Fruit fly (Drosophila melanogaster) whole organism, embryonic: ENCODE data around the gene oxt.

ENCODE experiments used
- Adf1 ChIP-seq: fragments of 200-800 bp; sonication (Bioruptor generic); IDR thresholded peaks from 2 replicates; pipeline ENCODE4 v1.3.6; 2022; ENCODE audit warnings: missing biosample characterization, missing genetic modification characterization
- Aef1 ChIP-seq: fragments of 200-800 bp; sonication (Bioruptor generic); IDR thresholded peaks from 3 replicates; pipeline ENCODE4 v1.3.6; 2022; ENCODE audit warnings: missing biosample characterization, missing genetic modification characterization
- BEAF-32 ChIP-seq: fragments of 200-800 bp; sonication (Bioruptor generic); optimal IDR thresholded peaks from 3 replicates; lab custom pipeline; 2017; ENCODE audit warnings: missing biosample characterization, missing genetic modification characterization, mild to moderate bottlenecking, moderate library complexity, missing genetic modification reagents
- CG11456 ChIP-seq: fragments of 200-800 bp; sonication (Bioruptor generic); IDR thresholded peaks from 3 replicates; pipeline ENCODE4 v1.3.6; 2022; ENCODE audit warnings: missing biosample characterization, missing genetic modification characterization
- CG12155 ChIP-seq: fragments of 200-800 bp; sonication (Bioruptor generic); optimal IDR thresholded peaks from 3 replicates; lab custom pipeline; 2016; ENCODE audit warnings: missing biosample characterization, missing genetic modification characterization
- CG12391 ChIP-seq: fragments of 200-800 bp; sonication (Bioruptor generic); optimal IDR thresholded peaks from 3 replicates; lab custom pipeline; 2018; ENCODE audit warnings: missing biosample characterization, mild to moderate bottlenecking, missing genetic modification characterization, moderate library complexity
- CG15011 ChIP-seq: fragments of 200-800 bp; sonication (Bioruptor generic); optimal IDR thresholded peaks from 3 replicates; lab custom pipeline; 2018; ENCODE audit warnings: missing biosample characterization, mild to moderate bottlenecking, missing genetic modification characterization
- CG15073 ChIP-seq: fragments of 200-800 bp; sonication (Bioruptor generic); optimal IDR thresholded peaks from 2 replicates; lab custom pipeline; 2016; ENCODE audit warnings: missing biosample characterization, missing genetic modification characterization
- CG15696 ChIP-seq: fragments of 200-800 bp; sonication (Bioruptor generic); optimal IDR thresholded peaks from 2 replicates; lab custom pipeline; 2019; ENCODE audit warnings: missing biosample characterization, mild to moderate bottlenecking, missing genetic modification characterization, moderate library complexity
- CG16863 ChIP-seq: fragments of 200-800 bp; sonication (Bioruptor generic); optimal IDR thresholded peaks from 3 replicates; lab custom pipeline; 2016; ENCODE audit warnings: missing biosample characterization, missing genetic modification characterization
- CG17568 ChIP-seq: fragments of 200-800 bp; sonication (Bioruptor generic); optimal IDR thresholded peaks from 2 replicates; lab custom pipeline; 2018; ENCODE audit warnings: missing biosample characterization, mild to moderate bottlenecking, missing genetic modification characterization, moderate library complexity
- CG17612 ChIP-seq: fragments of 200-800 bp; sonication (Bioruptor generic); IDR thresholded peaks from 2 replicates; pipeline ENCODE4 v1.3.6; 2022; ENCODE audit warnings: missing biosample characterization, missing genetic modification characterization
- CG18599 ChIP-seq: fragments of 200-800 bp; sonication (Bioruptor generic); optimal IDR thresholded peaks from 3 replicates; lab custom pipeline; 2017; ENCODE audit warnings: missing biosample characterization, missing genetic modification characterization, mild to moderate bottlenecking, moderate library complexity, missing genetic modification reagents
- CG2116 ChIP-seq: fragments of 200-800 bp; sonication (Bioruptor generic); optimal IDR thresholded peaks from 3 replicates; lab custom pipeline; 2018; ENCODE audit warnings: missing biosample characterization, mild to moderate bottlenecking, missing genetic modification characterization
- CG31365 ChIP-seq: fragments of 200-800 bp; sonication (Bioruptor generic); optimal IDR thresholded peaks from 2 replicates; lab custom pipeline; 2018; ENCODE audit warnings: missing biosample characterization, mild to moderate bottlenecking, missing genetic modification characterization
- CG31388 ChIP-seq: fragments of 200-800 bp; sonication (Bioruptor generic); optimal IDR thresholded peaks from 2 replicates; lab custom pipeline; 2016; ENCODE audit warnings: missing biosample characterization, missing genetic modification characterization
- CG6175 ChIP-seq: fragments of 200-800 bp; sonication (Bioruptor generic); IDR thresholded peaks from 3 replicates; pipeline ENCODE4 v1.3.6; 2022; ENCODE audit warnings: missing biosample characterization, missing genetic modification characterization
- CG7963 ChIP-seq: fragments of 200-800 bp; sonication (Bioruptor generic); IDR thresholded peaks from 3 replicates; pipeline ENCODE4 v1.3.6; 2022; ENCODE audit warnings: missing biosample characterization, missing genetic modification characterization; ENCODE audit not compliant: partially characterized antibody
- CG8359 ChIP-seq: fragments of 200-800 bp; sonication (Bioruptor generic); optimal IDR thresholded peaks from 2 replicates; lab custom pipeline; 2017; ENCODE audit warnings: missing biosample characterization, mild to moderate bottlenecking, missing genetic modification characterization, borderline replicate concordance
- CTCF ChIP-seq: fragments of 200-800 bp; sonication (Bioruptor generic); optimal IDR thresholded peaks from 2 replicates; lab custom pipeline; 2017; ENCODE audit warnings: missing biosample characterization, mild to moderate bottlenecking, missing genetic modification characterization, moderate library complexity
- D ChIP-seq, 2 experiments: fragments of 200-800 bp in 1 of 2; fragments of >200 bp in 1 of 2; sonication (Bioruptor generic) in 1 of 2; optimal IDR thresholded peaks; 2 replicates in 1 of 2; 3 replicates in 1 of 2; lab custom pipeline; 2017; ENCODE audit warnings: mild to moderate bottlenecking in 1 of 2, missing biosample characterization in 1 of 2, missing genetic modification characterization in 1 of 2, missing genetic modification reagents in 1 of 2
- Dref ChIP-seq: fragments of 200-800 bp; sonication (Bioruptor generic); IDR thresholded peaks from 2 replicates; pipeline ENCODE4 v1.3.6; 2022; ENCODE audit warnings: missing biosample characterization, missing genetic modification characterization
- H2.0 ChIP-seq: fragments of 200-800 bp; sonication (Bioruptor generic); IDR thresholded peaks from 2 replicates; pipeline ENCODE4 v1.3.6; 2022; ENCODE audit warnings: missing biosample characterization, missing genetic modification characterization
- Hmr ChIP-seq: fragments of 200-800 bp; sonication (Bioruptor generic); optimal IDR thresholded peaks from 3 replicates; lab custom pipeline; 2017; ENCODE audit warnings: mild to moderate bottlenecking, missing biosample characterization, missing genetic modification reagents, missing genetic modification characterization
- Lim3 ChIP-seq: fragments of 200-800 bp; sonication (Bioruptor generic); IDR thresholded peaks from 2 replicates; pipeline ENCODE4 v1.3.6; 2022; ENCODE audit warnings: missing biosample characterization, missing genetic modification characterization
- MTF-1 ChIP-seq: fragments of 200-800 bp; sonication (Bioruptor generic); optimal IDR thresholded peaks from 2 replicates; lab custom pipeline; 2018; ENCODE audit warnings: missing biosample characterization, mild to moderate bottlenecking, missing genetic modification characterization, borderline replicate concordance
- NK7.1 ChIP-seq: fragments of 200-800 bp; sonication (Bioruptor generic); optimal IDR thresholded peaks from 3 replicates; lab custom pipeline; 2016; ENCODE audit warnings: missing biosample characterization, missing genetic modification characterization
- Nf-YB ChIP-seq: fragments of 200-800 bp; sonication (Bioruptor generic); optimal IDR thresholded peaks from 3 replicates; lab custom pipeline; 2019; ENCODE audit warnings: missing biosample characterization, mild to moderate bottlenecking, missing genetic modification characterization, moderate library complexity
- Side ChIP-seq: fragments of 200-800 bp; sonication (Bioruptor generic); optimal IDR thresholded peaks from 2 replicates; lab custom pipeline; 2016; ENCODE audit warnings: missing biosample characterization, missing genetic modification characterization
- TFAM ChIP-seq: fragments of 200-800 bp; sonication (Bioruptor generic); optimal IDR thresholded peaks from 2 replicates; lab custom pipeline; 2017; ENCODE audit warnings: missing biosample characterization, missing genetic modification characterization, inconsistent platforms
- br ChIP-seq: fragments of >200 bp; optimal IDR thresholded peaks from 2 replicates; lab custom pipeline; 2017
- cas ChIP-seq: fragments of 200-800 bp; sonication (Bioruptor generic); IDR thresholded peaks from 2 replicates; pipeline ENCODE4 v1.3.6; 2022; ENCODE audit warnings: missing biosample characterization, missing genetic modification characterization
- caup ChIP-seq: fragments of 200-800 bp; sonication (Bioruptor generic); optimal IDR thresholded peaks from 3 replicates; lab custom pipeline; 2017; ENCODE audit warnings: missing biosample characterization, mild to moderate bottlenecking, missing genetic modification characterization, moderate library complexity; ENCODE audit not compliant: severe bottlenecking
- crol ChIP-seq: fragments of 200-800 bp; sonication (Bioruptor generic); IDR thresholded peaks from 2 replicates; pipeline ENCODE4 v1.3.6; 2022; ENCODE audit warnings: missing biosample characterization, missing genetic modification characterization
- danr ChIP-seq: fragments of 200-800 bp; sonication (Bioruptor generic); IDR thresholded peaks from 2 replicates; pipeline ENCODE4 v1.3.6; 2022; ENCODE audit warnings: missing biosample characterization, missing genetic modification characterization
- fu2 ChIP-seq: fragments of 200-800 bp; sonication (Bioruptor generic); optimal IDR thresholded peaks from 2 replicates; lab custom pipeline; 2016; ENCODE audit warnings: missing biosample characterization, missing genetic modification characterization
- gce ChIP-seq: fragments of 200-800 bp; sonication (Bioruptor generic); IDR thresholded peaks from 3 replicates; pipeline ENCODE4 v1.3.6; 2022; ENCODE audit warnings: missing biosample characterization, missing genetic modification characterization
- hth ChIP-seq: fragments of >200 bp; optimal IDR thresholded peaks from 2 replicates; lab custom pipeline; 2017; ENCODE audit warnings: inconsistent platforms
- jumu ChIP-seq: fragments of 200-800 bp; sonication (Bioruptor generic); optimal IDR thresholded peaks from 3 replicates; lab custom pipeline; 2016; ENCODE audit warnings: missing biosample characterization, missing genetic modification characterization
- ken ChIP-seq: fragments of 200-800 bp; sonication (Bioruptor generic); IDR thresholded peaks from 3 replicates; pipeline ENCODE4 v1.3.6; 2022; ENCODE audit warnings: missing biosample characterization, missing genetic modification characterization
- nerfin-2 ChIP-seq: fragments of 200-800 bp; sonication (Bioruptor generic); IDR thresholded peaks from 2 replicates; pipeline ENCODE4 v1.3.6; 2022; ENCODE audit warnings: missing biosample characterization, missing genetic modification characterization; ENCODE audit not compliant: partially characterized antibody
- nmo ChIP-seq: fragments of 200-800 bp; sonication (Bioruptor generic); optimal IDR thresholded peaks from 2 replicates; lab custom pipeline; 2018; ENCODE audit warnings: missing biosample characterization, mild to moderate bottlenecking, missing genetic modification characterization, moderate library complexity
- nom ChIP-seq: fragments of 200-800 bp; sonication (Bioruptor generic); optimal IDR thresholded peaks from 2 replicates; lab custom pipeline; 2017; ENCODE audit warnings: missing biosample characterization, missing genetic modification characterization, mild to moderate bottlenecking, moderate library complexity, missing genetic modification reagents
- org-1 ChIP-seq: fragments of 200-800 bp; sonication (Bioruptor generic); optimal IDR thresholded peaks from 2 replicates; lab custom pipeline; 2017; ENCODE audit warnings: missing biosample characterization, missing genetic modification characterization
- pan ChIP-seq, 4 experiments: fragments of >200 bp in 3 of 4; fragments of 200-800 bp in 1 of 4; sonication (Bioruptor generic) in 1 of 4; optimal IDR thresholded peaks in 3 of 4; IDR thresholded peaks in 1 of 4; 2 replicates each; pipeline versions ENCODE4 v1.3.6 to Lab custom; 2017 to 2022; ENCODE audit warnings: missing biosample characterization in 2 of 4, missing genetic modification characterization in 2 of 4, mixed read lengths in 1 of 4
- pfk ChIP-seq: fragments of 200-800 bp; sonication (Bioruptor generic); optimal IDR thresholded peaks from 2 replicates; lab custom pipeline; 2018; ENCODE audit warnings: missing biosample characterization, mild to moderate bottlenecking, missing genetic modification characterization, moderate library complexity
- pita ChIP-seq: fragments of 200-800 bp; sonication (Bioruptor generic); optimal IDR thresholded peaks from 2 replicates; lab custom pipeline; 2017; ENCODE audit warnings: missing biosample characterization, mild to moderate bottlenecking, missing genetic modification characterization
- trh ChIP-seq: fragments of 200-800 bp; sonication (Bioruptor generic); optimal IDR thresholded peaks from 2 replicates; lab custom pipeline; 2016; ENCODE audit warnings: missing biosample characterization, missing genetic modification characterization
- tx ChIP-seq: fragments of 200-800 bp; sonication (Bioruptor generic); optimal IDR thresholded peaks from 2 replicates; lab custom pipeline; 2016; ENCODE audit warnings: missing biosample characterization, missing genetic modification characterization
- vfl ChIP-seq: fragments of 200-800 bp; sonication (Bioruptor generic); optimal IDR thresholded peaks from 2 replicates; lab custom pipeline; 2016; ENCODE audit warnings: missing biosample characterization, missing genetic modification characterization

The oxt gene

DNA sequence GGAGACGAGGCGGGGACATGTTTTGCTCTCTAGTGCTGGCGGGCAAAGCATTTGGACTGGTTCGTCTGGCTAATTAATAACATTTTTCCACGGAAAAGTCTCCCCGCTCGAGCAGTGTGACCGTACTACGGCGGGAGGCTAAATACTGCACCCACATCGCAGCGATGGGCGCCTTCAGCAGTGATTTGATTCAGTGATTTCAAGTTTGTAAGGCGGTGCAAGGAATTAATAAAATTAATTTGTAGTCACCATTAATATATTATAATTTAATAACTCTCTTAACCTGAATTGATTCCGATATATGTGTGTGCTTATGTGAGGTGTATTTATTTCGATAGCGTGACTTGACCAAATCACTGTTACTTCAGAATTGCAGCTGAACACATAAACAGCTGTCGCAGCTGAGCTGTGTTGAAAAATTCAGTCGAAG is at the start of gene oxt, which contains the start of gene CG13807 (continued):
- TF ChIP-seq CG31365 (peak; percentile 36), CG12155 (GFP tag; lab: Kevin White, UChicago) (peak; percentile 84), Lim3 (GFP tag; lab: Robert Waterston, UW) (peak; percentile 42; the same call in 1 of the 2 replicates), nerfin-2 (no peak), ken (GFP tag; lab: Robert Waterston, UW) (peak; percentile 92), CG11456 (GFP tag; lab: Robert Waterston, UW) (peak; percentile 92), CG17568 (GFP tag; lab: Kevin White, UChicago) (no peak), Nf-YB (GFP tag; lab: Kevin White, UChicago) (peak; percentile 66), MTF-1 (GFP tag; lab: Kevin White, UChicago) (peak; percentile 30), crol (peak; percentile 44; the same call in 1 of the 2 replicates), danr (peak; percentile 49), trh (GFP tag; lab: Kevin White, UChicago) (peak; percentile 76), CG15011 (GFP tag; lab: Kevin White, UChicago) (no peak), TFAM (GFP tag; lab: Kevin White, UChicago) (peak; percentile 10), hth (lab: Kevin White, UChicago) (no peak), cas (peak; percentile 49; the same call in 1 of the 2 replicates), CG15696 (tag; lab: Kevin White, UChicago) (peak; percentile 81), D (optimal IDR thresholded peaks at IDR 0.05; lab: Kevin White, UChicago) (no peak), D (GFP tag; optimal IDR thresholded peaks at IDR 0.05; lab: Kevin White, UChicago) (peak; percentile 71), Dref (GFP tag; lab: Robert Waterston, UW) (no peak), CG12391 (peak; percentile 91), fu2 (GFP tag; lab: Kevin White, UChicago) (no peak), pfk (GFP tag; lab: Kevin White, UChicago) (no peak), Aef1 (GFP tag; lab: Robert Waterston, UW) (peak; percentile 87), jumu (GFP tag; lab: Kevin White, UChicago) (no peak), pan (optimal IDR thresholded peaks at IDR 0.05; lab: Kevin White, UChicago) (no peak), pan (GFP tag; optimal IDR thresholded peaks at IDR 0.05 in 1 of 2, IDR thresholded peaks at IDR 0.05 in 1 of 2) (peak in 1 of 2 experiments; percentile 94), pita (GFP tag; lab: Kevin White, UChicago) (no peak), CG7963 (GFP tag; lab: Robert Waterston, UW) (no peak), caup (GFP tag; lab: Kevin White, UChicago) (peak; percentile 85), CG17612 (GFP tag; lab: Robert Waterston, UW) (peak; percentile 70), gce (GFP tag; lab: Robert Waterston, UW) (peak; percentile 68; the same call in 2 of the 3 replicates), tx (GFP tag; lab: Kevin White, UChicago) (peak; percentile 23), CG18599 (GFP tag; lab: Kevin White, UChicago) (peak; percentile 83), vfl (GFP tag; lab: Kevin White, UChicago) (peak; percentile 72), BEAF-32 (peak; percentile 54), nmo (GFP tag; lab: Kevin White, UChicago) (peak; percentile 95), nom (GFP tag; lab: Kevin White, UChicago) (peak; percentile 63), Side (peak; percentile 47), br (no peak), Adf1 (GFP tag; lab: Robert Waterston, UW) (peak; percentile 71), CG15073 (GFP tag; lab: Kevin White, UChicago) (peak; percentile 31), Hmr (peak; percentile 89), org-1 (GFP tag; lab: Kevin White, UChicago) (peak; percentile 73), CG8359 (peak; percentile 44), CG31388 (GFP tag; lab: Kevin White, UChicago) (peak; percentile 48), NK7.1 (GFP tag; lab: Kevin White, UChicago) (no peak), CTCF (GFP tag; lab: Kevin White, UChicago) (peak; percentile 23), CG16863 (GFP tag; lab: Kevin White, UChicago) (peak; percentile 13), CG6175 (GFP tag; lab: Robert Waterston, UW) (peak; percentile 81), H2.0 (GFP tag; lab: Robert Waterston, UW) (peak; percentile 92), CG2116 (GFP tag; lab: Kevin White, UChicago) (peak; percentile 76)
